Fruit fly (Drosophila melanogaster): ENCODE results near the gene RfC38.
A peak's percentile ranks its signal among the peaks of the same experiment; 100 is the strongest.

The RfC38 gene

DNA sequence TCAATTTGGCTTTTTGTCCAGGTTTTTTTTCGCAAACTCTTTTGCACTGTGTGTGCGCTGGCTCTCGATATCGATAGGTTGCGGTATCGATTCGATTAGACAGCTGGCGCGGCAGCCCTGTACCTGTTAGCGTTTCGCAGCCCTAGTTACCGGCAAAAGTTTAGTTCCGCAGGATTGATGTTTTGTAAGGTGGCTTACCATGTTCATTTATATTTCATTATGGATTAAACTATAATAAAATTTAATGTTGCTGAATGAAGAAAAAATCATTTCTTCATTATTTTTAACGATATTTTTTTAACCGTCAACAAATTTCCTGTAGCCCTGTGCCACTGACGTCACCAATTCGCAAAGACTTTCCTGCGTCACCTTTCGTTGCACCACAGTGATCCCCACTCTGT is 23.9 kb downstream of the RfC38 start, which contains the start of gene Reps (continued):
- TF ChIP-seq z (GFP tag; IDR thresholded peaks at IDR 0.05): peak; percentile 83
- TF ChIP-seq Sin3A (optimal IDR thresholded peaks at IDR 0.05): peak; percentile 96
- peak; percentile 98 for TF ChIP-seq CG18262 (tag; optimal IDR thresholded peaks at IDR 0.05)
- no peak for TF ChIP-seq Hr78 (GFP tag; optimal IDR thresholded peaks at IDR 0.05)
- TF ChIP-seq prd (optimal IDR thresholded peaks at IDR 0.05): no peak
- peak; percentile 100 for TF ChIP-seq prd (GFP tag; IDR thresholded peaks at IDR 0.05)
- peak; percentile 88 for TF ChIP-seq CG15073 (GFP tag; optimal IDR thresholded peaks at IDR 0.05)
- TF ChIP-seq chinmo (GFP tag; IDR thresholded peaks at IDR 0.05; ENCODE audit: partially characterized antibody): no peak
- TF ChIP-seq CG13424 (tag; optimal IDR thresholded peaks at IDR 0.05): peak; percentile 98
- peak; percentile 96 for TF ChIP-seq luna (GFP tag; optimal IDR thresholded peaks at IDR 0.05)
- TF ChIP-seq Gug (GFP tag; IDR thresholded peaks at IDR 0.05): peak; percentile 99
- peak; percentile 97 for TF ChIP-seq CG13894 (tag; optimal IDR thresholded peaks at IDR 0.05)
- peak; percentile 71 for TF ChIP-seq CTCF (GFP tag; optimal IDR thresholded peaks at IDR 0.05)
- peak; percentile 70 for TF ChIP-seq pfk (GFP tag; optimal IDR thresholded peaks at IDR 0.05)
- TF ChIP-seq emc (GFP tag; optimal IDR thresholded peaks at IDR 0.05): peak; percentile 93
- TF ChIP-seq CG12942 (GFP tag; optimal IDR thresholded peaks at IDR 0.05): peak; percentile 99
- TF ChIP-seq E2f1 (GFP tag; IDR thresholded peaks at IDR 0.05): peak; percentile 99
- peak; percentile 98 for TF ChIP-seq Hmr (GFP tag; optimal IDR thresholded peaks at IDR 0.05)
- peak; percentile 99 for TF ChIP-seq Max (GFP tag; optimal IDR thresholded peaks at IDR 0.05)
- peak; percentile 97 for TF ChIP-seq CG16863 (GFP tag; optimal IDR thresholded peaks at IDR 0.05)
- no peak for TF ChIP-seq Hr39 (optimal IDR thresholded peaks at IDR 0.05)
- TF ChIP-seq CG3847 (GFP tag; IDR thresholded peaks at IDR 0.05): peak; percentile 99
- peak; percentile 98 for TF ChIP-seq Fer1 (GFP tag; optimal IDR thresholded peaks at IDR 0.05)
- TF ChIP-seq tup (GFP tag; optimal IDR thresholded peaks at IDR 0.05): peak; percentile 97
- peak in 1 of 3 experiments; percentile 93 for TF ChIP-seq Stat92E (GFP tag; optimal IDR thresholded peaks at IDR 0.05)
- peak; percentile 96 for TF ChIP-seq Lhr (GFP tag; optimal IDR thresholded peaks at IDR 0.05)
- TF ChIP-seq Dll (GFP tag; IDR thresholded peaks at IDR 0.05; ENCODE audit: partially characterized antibody): peak; percentile 74
- TF ChIP-seq Tbp (GFP tag; optimal IDR thresholded peaks at IDR 0.05): no peak
- peak; percentile 99 for TF ChIP-seq CG15514 (GFP tag; optimal IDR thresholded peaks at IDR 0.05)
- TF ChIP-seq CG8089 (GFP tag; optimal IDR thresholded peaks at IDR 0.05): peak; percentile 97
- TF ChIP-seq Dfd (GFP tag; optimal IDR thresholded peaks at IDR 0.05): no peak
- TF ChIP-seq CG11723 (GFP tag; optimal IDR thresholded peaks at IDR 0.05): peak; percentile 97
- peak; percentile 95 for TF ChIP-seq scrt (GFP tag; optimal IDR thresholded peaks at IDR 0.05)
- peak; percentile 96 for TF ChIP-seq ATbp (GFP tag; optimal IDR thresholded peaks at IDR 0.05)
- TF ChIP-seq GATAe (GFP tag; conservative IDR thresholded peaks at IDR 0.05): peak; percentile 98
- TF ChIP-seq D (optimal IDR thresholded peaks at IDR 0.05): no peak
- peak; percentile 99 for TF ChIP-seq D (GFP tag; optimal IDR thresholded peaks at IDR 0.05)
- TF ChIP-seq zfh2 (GFP tag; optimal IDR thresholded peaks at IDR 0.05): peak; percentile 98
- peak; percentile 97 for TF ChIP-seq CG5953 (GFP tag; IDR thresholded peaks at IDR 0.05)
- peak; percentile 99 for TF ChIP-seq CG10209 (GFP tag; optimal IDR thresholded peaks at IDR 0.05)
- TF ChIP-seq Abd-B (GFP tag; optimal IDR thresholded peaks at IDR 0.05): peak; percentile 99
- TF ChIP-seq CG2678 (tag; optimal IDR thresholded peaks at IDR 0.05): peak; percentile 98
- TF ChIP-seq CG8359 (GFP tag; optimal IDR thresholded peaks at IDR 0.05; ENCODE audit: borderline replicate concordance): peak; percentile 94
- peak; percentile 72 for TF ChIP-seq CG9797 (GFP tag; optimal IDR thresholded peaks at IDR 0.05)
- TF ChIP-seq onecut (GFP tag; IDR thresholded peaks at IDR 0.05): peak; percentile 95
- peak; percentile 99 for TF ChIP-seq lilli (GFP tag; optimal IDR thresholded peaks at IDR 0.05)
- TF ChIP-seq CG10979 (tag; optimal IDR thresholded peaks at IDR 0.05): peak; percentile 99
- TF ChIP-seq eve (GFP tag; optimal IDR thresholded peaks at IDR 0.05): peak in 1 of 2 experiments; percentile 93
- peak; percentile 97 for TF ChIP-seq toy (GFP tag; IDR thresholded peaks at IDR 0.05)
- peak; percentile 49; the same call in 1 of the 3 replicates for TF ChIP-seq Doc3 (GFP tag; IDR thresholded peaks at IDR 0.05; ENCODE audit: partially characterized antibody)
- TF ChIP-seq cwo (GFP tag; optimal IDR thresholded peaks at IDR 0.05): peak; percentile 95
